Fruit fly (Drosophila melanogaster): ENCODE results near the gene Set8.
A peak's percentile ranks its signal among the peaks of the same experiment; 100 is the strongest.

Set8 gene

dm6 chr3R:14326250-14327112, 10.6 kb downstream of the Set8 start, which contains the start of the genes Afti and ATPsynE:
Afti (minus strand) TSS chr3R:14326689.
ATPsynE (plus strand) TSS chr3R:14326947.
- no peak for TF ChIP-seq CG14655 (GFP tag; optimal IDR thresholded peaks at IDR 0.05)
- peak; percentile 52 for TF ChIP-seq Snoo (tag; optimal IDR thresholded peaks at IDR 0.05)
- TF ChIP-seq fd96Ca (GFP tag; IDR thresholded peaks at IDR 0.05) = peak; percentile 54
- TF ChIP-seq CG32121 (GFP tag; IDR thresholded peaks at IDR 0.05) = peak; percentile 41; the same call in 1 of the 2 replicates
- TF ChIP-seq CG34367 (tag; optimal IDR thresholded peaks at IDR 0.05) = peak; percentile 33
- TF ChIP-seq CG17806 (tag; optimal IDR thresholded peaks at IDR 0.05) = peak; percentile 57
- no peak for TF ChIP-seq CG13204 (GFP tag; optimal IDR thresholded peaks at IDR 0.05)
- TF ChIP-seq Pif1A (GFP tag; optimal IDR thresholded peaks at IDR 0.05) = no peak
- peak; percentile 52 for TF ChIP-seq Ets98B (GFP tag; IDR thresholded peaks at IDR 0.05)
- TF ChIP-seq D1 (tag; optimal IDR thresholded peaks at IDR 0.05) = no peak
- peak; percentile 78 for TF ChIP-seq CG4496 (GFP tag; IDR thresholded peaks at IDR 0.05)
- no peak for TF ChIP-seq CG12605 (GFP tag; IDR thresholded peaks at IDR 0.05)
- TF ChIP-seq gl (tag; optimal IDR thresholded peaks at IDR 0.05) = no peak
- TF ChIP-seq CG10348 (GFP tag; IDR thresholded peaks at IDR 0.05) = no peak
- TF ChIP-seq CG15710 (tag; optimal IDR thresholded peaks at IDR 0.05) = peak; percentile 56
- no peak for TF ChIP-seq Pif1B (GFP tag; optimal IDR thresholded peaks at IDR 0.05)
- no peak for TF ChIP-seq CG8301 (tag; optimal IDR thresholded peaks at IDR 0.05)
- TF ChIP-seq rn (GFP tag; IDR thresholded peaks at IDR 0.05) = no peak
- TF ChIP-seq EcR (GFP tag; optimal IDR thresholded peaks at IDR 0.05) = no peak
- TF ChIP-seq CG8159 (tag; optimal IDR thresholded peaks at IDR 0.05) = no peak
- TF ChIP-seq CG9948 (tag; optimal IDR thresholded peaks at IDR 0.05) = no peak

DNA sequence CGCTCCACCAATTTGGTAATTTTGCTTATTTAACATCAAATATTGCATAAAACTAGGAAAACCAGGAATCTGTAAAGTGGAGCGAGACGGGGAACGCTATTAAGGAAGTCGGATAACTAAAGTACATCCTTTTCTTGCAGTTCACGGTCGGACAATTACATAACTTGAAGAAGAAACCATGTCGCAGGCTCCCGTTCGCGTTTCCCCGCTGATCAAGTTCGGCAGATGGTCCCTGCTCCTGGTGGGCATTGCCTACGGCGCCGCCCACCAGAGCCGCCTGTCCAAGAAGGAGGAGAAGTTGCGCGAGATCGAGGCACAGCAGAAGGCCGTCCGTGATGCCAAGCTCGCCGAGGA, 11.3 kb downstream of the Set8 start:
- TF ChIP-seq CG13204 (GFP tag; optimal IDR thresholded peaks at IDR 0.05) (no peak), Pif1A (GFP tag; optimal IDR thresholded peaks at IDR 0.05) (no peak), EcR (GFP tag; optimal IDR thresholded peaks at IDR 0.05) (no peak), CG8301 (tag; optimal IDR thresholded peaks at IDR 0.05) (no peak), CG4496 (GFP tag; IDR thresholded peaks at IDR 0.05) (no peak), fd96Ca (GFP tag; IDR thresholded peaks at IDR 0.05) (no peak), Snoo (tag; optimal IDR thresholded peaks at IDR 0.05) (no peak), CG9948 (tag; optimal IDR thresholded peaks at IDR 0.05) (no peak), CG8159 (tag; optimal IDR thresholded peaks at IDR 0.05) (no peak), D1 (tag; optimal IDR thresholded peaks at IDR 0.05) (no peak), CG32121 (GFP tag; IDR thresholded peaks at IDR 0.05) (no peak), CG17806 (tag; optimal IDR thresholded peaks at IDR 0.05) (no peak), CG12605 (GFP tag; IDR thresholded peaks at IDR 0.05) (no peak), rn (GFP tag; IDR thresholded peaks at IDR 0.05) (no peak)

DNA sequence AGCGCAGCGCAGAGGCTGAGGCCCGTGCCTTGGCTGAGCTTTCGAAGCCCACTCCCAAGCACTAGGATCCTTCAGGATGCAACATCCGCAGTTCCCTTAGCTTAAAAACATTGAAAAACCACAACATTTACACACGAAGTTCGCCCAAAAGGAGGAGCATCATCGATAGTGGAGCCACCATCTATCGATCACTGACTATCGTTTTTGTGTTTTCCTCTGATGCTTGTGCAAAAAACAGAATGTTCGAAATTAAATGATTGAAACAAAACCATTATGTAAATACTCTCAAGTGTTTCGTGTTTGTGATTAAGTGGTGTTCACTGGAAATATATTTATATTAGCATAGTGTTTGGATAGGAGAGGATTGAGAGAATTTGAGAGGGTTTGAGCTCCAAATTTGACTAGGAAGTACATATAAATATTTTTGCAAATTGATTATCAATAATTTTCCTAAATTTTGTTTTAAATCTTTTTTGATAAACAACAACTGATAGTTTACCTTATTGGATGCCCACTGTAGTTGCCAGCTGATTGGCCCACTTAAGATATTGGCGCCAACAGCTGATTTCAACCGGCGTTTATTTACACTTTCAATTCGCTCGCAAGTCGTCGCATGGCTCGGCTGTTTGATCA, 11.8 kb downstream of the Set8 start, which contains the start of gene spn-B:
spn-B (plus strand) TSS at position 580 of the 633 bp plus-strand sequence.
- TF ChIP-seq D1 (tag; optimal IDR thresholded peaks at IDR 0.05) (no peak), CG4496 (GFP tag; IDR thresholded peaks at IDR 0.05) (peak; percentile 80), CG10348 (GFP tag; IDR thresholded peaks at IDR 0.05) (no peak), Snoo (tag; optimal IDR thresholded peaks at IDR 0.05) (peak; percentile 85), CG8301 (tag; optimal IDR thresholded peaks at IDR 0.05) (peak; percentile 76), CG34367 (tag; optimal IDR thresholded peaks at IDR 0.05) (peak; percentile 67), CG32121 (GFP tag; IDR thresholded peaks at IDR 0.05) (peak; percentile 72; the same call in 1 of the 2 replicates), rn (GFP tag; IDR thresholded peaks at IDR 0.05) (no peak; the same call in 1 of the 2 replicates), gl (tag; optimal IDR thresholded peaks at IDR 0.05) (no peak), CG9948 (tag; optimal IDR thresholded peaks at IDR 0.05) (peak; percentile 73), CG13204 (GFP tag; optimal IDR thresholded peaks at IDR 0.05) (no peak), Pif1A (GFP tag; optimal IDR thresholded peaks at IDR 0.05) (no peak), CG12605 (GFP tag; IDR thresholded peaks at IDR 0.05) (peak; percentile 62), fd96Ca (GFP tag; IDR thresholded peaks at IDR 0.05) (peak; percentile 56; the same call in 2 of the 3 replicates), CG14655 (GFP tag; optimal IDR thresholded peaks at IDR 0.05) (no peak), Ets98B (GFP tag; IDR thresholded peaks at IDR 0.05) (peak; percentile 77), CG15710 (tag; optimal IDR thresholded peaks at IDR 0.05) (peak; percentile 65), CG8159 (tag; optimal IDR thresholded peaks at IDR 0.05) (peak; percentile 72), EcR (GFP tag; optimal IDR thresholded peaks at IDR 0.05) (no peak), CG17806 (tag; optimal IDR thresholded peaks at IDR 0.05) (peak; percentile 74), Pif1B (GFP tag; optimal IDR thresholded peaks at IDR 0.05) (peak; percentile 69)

dm6 chr3R:14329549-14329948, 13.7 kb downstream of the Set8 start:
- TF ChIP-seq rn (GFP tag; IDR thresholded peaks at IDR 0.05) (no peak), CG32121 (GFP tag; IDR thresholded peaks at IDR 0.05) (no peak), fd96Ca (GFP tag; IDR thresholded peaks at IDR 0.05) (no peak), CG13204 (GFP tag; optimal IDR thresholded peaks at IDR 0.05) (no peak), Ets98B (GFP tag; IDR thresholded peaks at IDR 0.05) (no peak), Pif1B (GFP tag; optimal IDR thresholded peaks at IDR 0.05) (no peak), Pif1A (GFP tag; optimal IDR thresholded peaks at IDR 0.05) (no peak), CG8159 (tag; optimal IDR thresholded peaks at IDR 0.05) (no peak), Snoo (tag; optimal IDR thresholded peaks at IDR 0.05) (no peak), CG15710 (tag; optimal IDR thresholded peaks at IDR 0.05) (no peak), gl (tag; optimal IDR thresholded peaks at IDR 0.05) (no peak), CG10348 (GFP tag; IDR thresholded peaks at IDR 0.05) (no peak), CG8301 (tag; optimal IDR thresholded peaks at IDR 0.05) (no peak), CG17806 (tag; optimal IDR thresholded peaks at IDR 0.05) (no peak), CG12605 (GFP tag; IDR thresholded peaks at IDR 0.05) (no peak), CG14655 (GFP tag; optimal IDR thresholded peaks at IDR 0.05) (no peak), EcR (GFP tag; optimal IDR thresholded peaks at IDR 0.05) (no peak), CG4496 (GFP tag; IDR thresholded peaks at IDR 0.05) (no peak), D1 (tag; optimal IDR thresholded peaks at IDR 0.05) (no peak), CG34367 (tag; optimal IDR thresholded peaks at IDR 0.05) (no peak)
